Worm (Caenorhabditis elegans) whole organism, L1 larva: ENCODE data around the gene D1086.12.

ENCODE experiments used
- C04F5.9 ChIP-seq: sonication (generic microtip); optimal IDR thresholded peaks from 2 replicates; lab custom pipeline; 2016; ENCODE audit warnings: missing genetic modification characterization, missing compliant biosample characterization
- C16A3.4 ChIP-seq: fragments of 150-350 bp; optimal IDR thresholded peaks from 2 replicates; lab custom pipeline; 2014; ENCODE audit warnings: missing biosample characterization, missing genetic modification characterization
- Y116A8C.19 ChIP-seq: sonication (generic microtip); optimal IDR thresholded peaks from 2 replicates; lab custom pipeline; 2016; ENCODE audit warnings: missing compliant biosample characterization, missing genetic modification characterization, borderline replicate concordance
- aha-1 ChIP-seq: fragments of 150-350 bp; optimal IDR thresholded peaks from 2 replicates; lab custom pipeline; 2014; ENCODE audit warnings: missing biosample characterization, missing genetic modification characterization
- aly-2 ChIP-seq: fragments of 150-350 bp; optimal IDR thresholded peaks from 2 replicates; lab custom pipeline; 2014; ENCODE audit warnings: missing biosample characterization, missing genetic modification characterization
- blmp-1 ChIP-seq: fragments of 150-350 bp; optimal IDR thresholded peaks from 2 replicates; lab custom pipeline; 2014; ENCODE audit warnings: missing biosample characterization, missing genetic modification characterization
- ceh-63 ChIP-seq: fragments of 200-800 bp; sonication (Bioruptor generic); optimal IDR thresholded peaks from 2 replicates; lab custom pipeline; 2018; ENCODE audit warnings: mild to moderate bottlenecking, missing genetic modification characterization, missing compliant biosample characterization
- ceh-88 ChIP-seq: fragments of 200-800 bp; sonication (Bioruptor generic); IDR thresholded peaks from 2 replicates; pipeline ENCODE4 v1.3.6; 2022; ENCODE audit warnings: missing genetic modification characterization, missing compliant biosample characterization
- ceh-90 ChIP-seq: sonication (generic microtip); optimal IDR thresholded peaks from 2 replicates; lab custom pipeline; 2016; ENCODE audit warnings: missing genetic modification characterization, missing compliant biosample characterization
- ces-1 ChIP-seq: fragments of 150-350 bp; optimal IDR thresholded peaks from 2 replicates; lab custom pipeline; 2014; ENCODE audit warnings: missing biosample characterization, missing genetic modification reagents, missing genetic modification characterization
- dsc-1 ChIP-seq: sonication (generic microtip); optimal IDR thresholded peaks from 2 replicates; lab custom pipeline; 2016; ENCODE audit warnings: mild to moderate bottlenecking, missing genetic modification characterization, missing compliant biosample characterization
- efl-1 ChIP-seq, 4 experiments: fragments of 150-350 bp; optimal IDR thresholded peaks in 3 of 4; peaks in 1 of 4; 1 replicate in 1 of 4; 2 replicates in 3 of 4; lab custom pipeline; 2014; ENCODE audit warnings: missing biosample characterization in 2 of 4, missing genetic modification characterization in 2 of 4, missing genetic modification reagents in 2 of 4
- egl-27 ChIP-seq, 2 experiments: fragments of 150-350 bp in 1 of 2; sonication (generic microtip); optimal IDR thresholded peaks; 3 replicates each; lab custom pipeline; 2017 to 2018; ENCODE audit warnings: missing biosample characterization in 2 of 2, missing genetic modification characterization in 2 of 2, missing genetic modification reagents in 2 of 2
- elt-2 ChIP-seq: sonication (generic microtip); optimal IDR thresholded peaks from 2 replicates; lab custom pipeline; 2016; ENCODE audit warnings: missing genetic modification characterization, mild to moderate bottlenecking, inconsistent platforms, missing compliant biosample characterization, missing genetic modification reagents
- elt-3 ChIP-seq, 6 experiments: fragments of 150-350 bp in 1 of 6; sonication (generic microtip); optimal IDR thresholded peaks; 2 replicates each; lab custom pipeline; 2017 to 2018; ENCODE audit warnings: missing biosample characterization in 6 of 6, missing genetic modification characterization in 6 of 6, inconsistent platforms in 1 of 6
- fkh-10 ChIP-seq: sonication (generic microtip); optimal IDR thresholded peaks from 2 replicates; lab custom pipeline; 2017; ENCODE audit warnings: missing biosample characterization, missing genetic modification reagents, missing genetic modification characterization
- fkh-4 ChIP-seq: sonication (generic microtip); optimal IDR thresholded peaks from 2 replicates; lab custom pipeline; 2016; ENCODE audit warnings: missing compliant biosample characterization, missing genetic modification characterization, borderline replicate concordance
- fkh-8 ChIP-seq: sonication (generic microtip); optimal IDR thresholded peaks from 2 replicates; lab custom pipeline; 2016; ENCODE audit warnings: mild to moderate bottlenecking, missing genetic modification characterization, missing compliant biosample characterization
- grh-1 ChIP-seq: fragments of 200-800 bp; sonication (Bioruptor generic); IDR thresholded peaks from 2 replicates; pipeline ENCODE4 v1.3.6; 2022; ENCODE audit warnings: missing genetic modification reagents, missing genetic modification characterization, missing compliant biosample characterization
- hlh-17 ChIP-seq: fragments of 200-800 bp; sonication (Bioruptor generic); optimal IDR thresholded peaks from 2 replicates; lab custom pipeline; 2018; ENCODE audit warnings: missing genetic modification characterization, mild to moderate bottlenecking, missing compliant biosample characterization, moderate library complexity, borderline replicate concordance
- hpl-2 ChIP-seq: fragments of 150-350 bp; optimal IDR thresholded peaks from 2 replicates; lab custom pipeline; 2014; ENCODE audit warnings: missing biosample characterization, missing genetic modification reagents, missing genetic modification characterization
- irx-1 ChIP-seq: sonication (generic microtip); optimal IDR thresholded peaks from 2 replicates; lab custom pipeline; 2016; ENCODE audit warnings: missing genetic modification characterization, missing compliant biosample characterization
- isw-1 ChIP-seq: fragments of 200-800 bp; sonication (Bioruptor generic); IDR thresholded peaks from 2 replicates; pipeline ENCODE4 v1.3.6; 2022; ENCODE audit warnings: missing genetic modification characterization, missing compliant biosample characterization
- lin-14 ChIP-seq: fragments of 200-800 bp; sonication (Bioruptor generic); optimal IDR thresholded peaks from 2 replicates; lab custom pipeline; 2018; ENCODE audit warnings: mild to moderate bottlenecking, missing genetic modification characterization, moderate library complexity, missing compliant biosample characterization
- lin-15B ChIP-seq: fragments of 150-350 bp; sonication (generic microtip); optimal IDR thresholded peaks from 3 replicates; lab custom pipeline; 2014; ENCODE audit warnings: missing biosample characterization, missing genetic modification characterization
- lin-35 ChIP-seq, 2 experiments: fragments of 150-350 bp; optimal IDR thresholded peaks; 2 replicates each; lab custom pipeline; 2014; ENCODE audit warnings: missing biosample characterization in 2 of 2, missing genetic modification characterization in 2 of 2, missing genetic modification reagents in 2 of 2
- lin-39 ChIP-seq: fragments of 150-350 bp; optimal IDR thresholded peaks from 2 replicates; lab custom pipeline; 2014; ENCODE audit warnings: missing biosample characterization, missing genetic modification reagents, missing genetic modification characterization
- lsy-2 ChIP-seq, 2 experiments: fragments of 150-350 bp; optimal IDR thresholded peaks; 2 replicates each; lab custom pipeline; 2014; ENCODE audit warnings: missing biosample characterization in 2 of 2, missing genetic modification characterization in 2 of 2
- mdl-1 ChIP-seq, 2 experiments: fragments of 150-350 bp; optimal IDR thresholded peaks; 2 replicates each; lab custom pipeline; 2014 to 2017; ENCODE audit warnings: missing biosample characterization in 2 of 2, missing genetic modification characterization in 2 of 2, inconsistent platforms in 1 of 2
- mep-1 ChIP-seq: fragments of 150-350 bp; optimal IDR thresholded peaks from 2 replicates; lab custom pipeline; 2014; ENCODE audit warnings: missing biosample characterization, missing genetic modification characterization
- nhr-11 ChIP-seq: fragments of 150-350 bp; optimal IDR thresholded peaks from 2 replicates; lab custom pipeline; 2014; ENCODE audit warnings: missing biosample characterization, missing genetic modification characterization
- nhr-20 ChIP-seq: sonication (generic microtip); optimal IDR thresholded peaks from 2 replicates; lab custom pipeline; 2016; ENCODE audit warnings: mild to moderate bottlenecking, missing genetic modification characterization, missing compliant biosample characterization
- nhr-47 ChIP-seq: sonication (generic microtip); optimal IDR thresholded peaks from 2 replicates; lab custom pipeline; 2016; ENCODE audit warnings: mild to moderate bottlenecking, missing genetic modification characterization, moderate library complexity, missing compliant biosample characterization
- nhr-76 ChIP-seq: sonication (generic microtip); optimal IDR thresholded peaks from 2 replicates; lab custom pipeline; 2017; ENCODE audit warnings: missing biosample characterization, missing genetic modification characterization
- nhr-85 ChIP-seq: sonication (generic microtip); peaks from one replicate; lab custom pipeline; 2016; ENCODE audit warnings: missing genetic modification characterization, inconsistent platforms, missing compliant biosample characterization
- pqm-1 ChIP-seq: sonication (generic microtip); optimal IDR thresholded peaks from 3 replicates; lab custom pipeline; 2017; ENCODE audit warnings: missing biosample characterization, missing genetic modification characterization
- rnt-1 ChIP-seq: sonication (generic microtip); optimal IDR thresholded peaks from 2 replicates; lab custom pipeline; 2016; ENCODE audit warnings: mild to moderate bottlenecking, missing genetic modification characterization, moderate library complexity, missing compliant biosample characterization
- skn-1 ChIP-seq: fragments of 150-350 bp; optimal IDR thresholded peaks from 2 replicates; lab custom pipeline; 2014; ENCODE audit warnings: missing biosample characterization, missing genetic modification characterization
- snu-23 ChIP-seq: sonication (generic microtip); optimal IDR thresholded peaks from 2 replicates; lab custom pipeline; 2016; ENCODE audit warnings: missing genetic modification characterization, missing compliant biosample characterization
- sup-37 ChIP-seq: fragments of 200-800 bp; sonication (Bioruptor generic); optimal IDR thresholded peaks from 2 replicates; lab custom pipeline; 2018; ENCODE audit warnings: mild to moderate bottlenecking, missing genetic modification characterization, missing compliant biosample characterization
- tbx-2 ChIP-seq: sonication (generic microtip); optimal IDR thresholded peaks from 2 replicates; lab custom pipeline; 2016; ENCODE audit warnings: missing genetic modification characterization, missing compliant biosample characterization
- tlp-1 ChIP-seq: fragments of 150-350 bp; optimal IDR thresholded peaks from 2 replicates; lab custom pipeline; 2014; ENCODE audit warnings: missing biosample characterization, missing genetic modification characterization
- unc-30 ChIP-seq: sonication (generic microtip); optimal IDR thresholded peaks from 2 replicates; lab custom pipeline; 2017; ENCODE audit warnings: missing biosample characterization, missing genetic modification characterization
- vab-15 ChIP-seq: sonication (generic microtip); optimal IDR thresholded peaks from 2 replicates; lab custom pipeline; 2017; ENCODE audit warnings: missing genotype, mild to moderate bottlenecking, missing genetic modification characterization, missing compliant biosample characterization
- zag-1 ChIP-seq: fragments of 150-350 bp; optimal IDR thresholded peaks from 2 replicates; lab custom pipeline; 2014; ENCODE audit warnings: missing biosample characterization, missing genetic modification characterization
- zip-4 ChIP-seq: fragments of 200-800 bp; sonication (Bioruptor generic); optimal IDR thresholded peaks from 2 replicates; lab custom pipeline; 2018; ENCODE audit warnings: mild to moderate bottlenecking, missing genetic modification characterization, moderate library complexity, missing compliant biosample characterization

The D1086.12 gene

DNA sequence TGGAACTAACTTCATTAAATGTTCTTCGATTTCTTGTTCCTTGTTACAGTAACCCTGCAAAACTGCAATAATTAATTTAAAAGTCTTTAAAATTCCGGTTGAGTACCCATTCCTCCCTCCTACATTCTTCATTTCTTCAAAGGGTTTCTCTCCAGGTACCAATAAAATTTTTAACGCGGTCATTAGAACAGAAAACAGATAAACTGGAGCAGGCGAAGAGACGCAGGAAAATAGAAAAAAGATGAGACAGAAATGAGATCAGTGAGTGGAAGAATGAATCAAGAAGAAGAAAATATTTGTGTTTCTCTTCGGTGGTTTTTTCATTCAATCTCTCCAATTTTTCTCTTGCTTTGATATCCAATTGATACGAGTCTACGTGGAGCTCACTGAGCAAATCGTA is 7.2 kb upstream of the D1086.12 start, which contains the start of gene D1086.8:
Gene D1086.8 (plus strand): TSS at position 301 of the 400 bp plus-strand sequence.
- TF ChIP-seq nhr-76 (tag; lab: Kevin White, UChicago) (no peak), lin-14 (GFP tag; lab: Kevin White, UChicago) (peak; percentile 57), lsy-2 (tag; optimal IDR thresholded peaks at IDR 0.05; lab: Kevin White, UChicago) (peak in 1 of 2 experiments; percentile 38), sup-37 (no peak), blmp-1 (tag; lab: Kevin White, UChicago) (peak; percentile 11), dsc-1 (peak; percentile 2), fkh-10 (no peak), rnt-1 (tag; lab: Kevin White, UChicago) (peak; percentile 33)

ce11 chrV:14094546-14094945 is 6.4 kb upstream of the D1086.12 start:
- TF ChIP-seq efl-1 (optimal IDR thresholded peaks at IDR 0.05; lab: Kevin White, UChicago), result no peak
- TF ChIP-seq efl-1 (GFP tag; optimal IDR thresholded peaks at IDR 0.05 in 1 of 2; lab: Kevin White, UChicago), result no peak
- no peak for TF ChIP-seq nhr-85 (tag; lab: Kevin White, UChicago)
- no peak for TF ChIP-seq hpl-2 (GFP tag; lab: Kevin White, UChicago)
- TF ChIP-seq tbx-2 (tag; lab: Kevin White, UChicago), result no peak
- TF ChIP-seq zag-1, result no peak
- TF ChIP-seq pqm-1 (tag; lab: Kevin White, UChicago), result no peak
- no peak for TF ChIP-seq mep-1 (tag; lab: Kevin White, UChicago)
- no peak for TF ChIP-seq ces-1 (GFP tag; lab: Kevin White, UChicago)
- no peak for TF ChIP-seq isw-1 (GFP tag; lab: Robert Waterston, UW)
- TF ChIP-seq unc-30 (tag; lab: Kevin White, UChicago), result no peak
- no peak for TF ChIP-seq ceh-63
- TF ChIP-seq hlh-17 (GFP tag; lab: Kevin White, UChicago), result no peak
- TF ChIP-seq mdl-1 (tag; optimal IDR thresholded peaks at IDR 0.05; lab: Kevin White, UChicago), result no peak
- no peak for TF ChIP-seq nhr-47 (tag; lab: Kevin White, UChicago)
- TF ChIP-seq vab-15 (tag; lab: Kevin White, UChicago), result no peak
- TF ChIP-seq rnt-1 (tag; lab: Kevin White, UChicago), result no peak
- no peak for TF ChIP-seq C04F5.9 (tag; lab: Kevin White, UChicago)
- no peak for TF ChIP-seq lin-35 (GFP tag; optimal IDR thresholded peaks at IDR 0.05; lab: Kevin White, UChicago)

DNA sequence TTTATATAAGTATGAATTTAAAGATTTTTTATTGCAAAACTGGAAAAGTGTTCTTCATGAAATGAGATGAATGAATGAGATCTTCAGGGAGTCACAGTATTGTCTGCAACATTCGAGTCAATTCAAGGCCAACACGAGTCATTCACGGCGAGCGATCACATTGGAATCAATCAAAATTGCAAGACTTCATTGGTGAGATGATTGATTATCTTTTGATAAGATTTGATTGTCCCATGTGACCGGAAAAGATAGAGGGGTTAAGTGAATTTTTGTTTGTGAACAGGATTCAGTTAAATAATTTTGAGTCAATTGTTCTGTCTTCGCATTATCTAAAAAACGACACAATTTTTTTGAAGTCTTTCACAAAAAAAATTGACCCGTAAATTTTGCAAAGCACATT is 6.0 kb upstream of the D1086.12 start:
- TF ChIP-seq Y116A8C.19, result no peak
- TF ChIP-seq lin-14 (GFP tag; lab: Kevin White, UChicago), result peak; percentile 84
- TF ChIP-seq elt-3 (tag; optimal IDR thresholded peaks at IDR 0.05; lab: Kevin White, UChicago), result peak in 5 of 6 experiments; percentile 55 to 99 (median 70)
- peak; percentile 85 for TF ChIP-seq nhr-85 (tag; lab: Kevin White, UChicago)
- peak; percentile 60 for TF ChIP-seq snu-23 (GFP tag; lab: Kevin White, UChicago)
- no peak for TF ChIP-seq tlp-1 (tag; lab: Kevin White, UChicago)
- no peak for TF ChIP-seq ceh-63
- TF ChIP-seq hlh-17 (GFP tag; lab: Kevin White, UChicago), result no peak
- TF ChIP-seq nhr-20 (tag; lab: Kevin White, UChicago), result peak; percentile 77
- TF ChIP-seq mdl-1 (tag; optimal IDR thresholded peaks at IDR 0.05; lab: Kevin White, UChicago), result peak in 1 of 2 experiments; percentile 10
- TF ChIP-seq zag-1, result no peak
- TF ChIP-seq grh-1 (GFP tag; lab: Robert Waterston, UW), result peak; percentile 68
- no peak for TF ChIP-seq skn-1
- no peak for TF ChIP-seq elt-2 (tag; lab: Kevin White, UChicago)
- TF ChIP-seq ceh-90 (tag; lab: Kevin White, UChicago), result no peak
- TF ChIP-seq fkh-8 (tag; lab: Kevin White, UChicago), result no peak
- no peak for TF ChIP-seq aha-1 (tag; lab: Kevin White, UChicago)
- TF ChIP-seq irx-1, result no peak
- no peak for TF ChIP-seq fkh-4 (tag; lab: Kevin White, UChicago)
- TF ChIP-seq aly-2 (tag; lab: Kevin White, UChicago), result no peak
- no peak for TF ChIP-seq C04F5.9 (tag; lab: Kevin White, UChicago)
- TF ChIP-seq isw-1 (GFP tag; lab: Robert Waterston, UW), result no peak
- TF ChIP-seq ces-1 (GFP tag; lab: Kevin White, UChicago), result no peak
- TF ChIP-seq dsc-1, result no peak
- TF ChIP-seq ceh-88 (GFP tag; lab: Robert Waterston, UW), result no peak
- TF ChIP-seq nhr-76 (tag; lab: Kevin White, UChicago), result no peak
- TF ChIP-seq mep-1 (tag; lab: Kevin White, UChicago), result peak; percentile 20
- no peak for TF ChIP-seq sup-37
- TF ChIP-seq zip-4 (GFP tag; lab: Kevin White, UChicago), result no peak
- no peak for TF ChIP-seq nhr-11 (tag; lab: Kevin White, UChicago)
- peak; percentile 56 for TF ChIP-seq tbx-2 (tag; lab: Kevin White, UChicago)
- TF ChIP-seq lin-39 (tag; lab: Kevin White, UChicago), result no peak
- no peak for TF ChIP-seq C16A3.4
- peak in 1 of 2 experiments; percentile 24 for TF ChIP-seq lsy-2 (tag; optimal IDR thresholded peaks at IDR 0.05; lab: Kevin White, UChicago)
- no peak for TF ChIP-seq egl-27 (tag; optimal IDR thresholded peaks at IDR 0.05; lab: Kevin White, UChicago)
- TF ChIP-seq lin-15B (tag; lab: Kevin White, UChicago), result no peak
